Worm (Caenorhabditis elegans) whole organism, L3 larva: ENCODE measurements around the gene algn-3.

Source experiments
- ceh-28 ChIP-seq: fragments of 150-350 bp; optimal IDR thresholded peaks from 2 replicates; lab custom pipeline; 2014; ENCODE audit warnings: missing biosample characterization, missing genetic modification reagents, missing genetic modification characterization
- fkh-10 ChIP-seq: sonication (generic microtip); optimal IDR thresholded peaks from 2 replicates; lab custom pipeline; 2017; ENCODE audit warnings: missing biosample characterization, missing genetic modification reagents, missing genetic modification characterization
- lin-15B ChIP-seq: fragments of 150-350 bp; optimal IDR thresholded peaks from 2 replicates; lab custom pipeline; 2014; ENCODE audit warnings: missing biosample characterization, missing genetic modification characterization
- nhr-11 ChIP-seq: fragments of 150-350 bp; optimal IDR thresholded peaks from 2 replicates; lab custom pipeline; 2014; ENCODE audit warnings: missing biosample characterization, missing genetic modification characterization
- nhr-77 ChIP-seq: fragments of 150-350 bp; optimal IDR thresholded peaks from 2 replicates; lab custom pipeline; 2014; ENCODE audit warnings: missing biosample characterization, missing genetic modification characterization
- tbx-2 ChIP-seq: sonication (generic microtip); optimal IDR thresholded peaks from 2 replicates; lab custom pipeline; 2016; ENCODE audit warnings: mild to moderate bottlenecking, missing genetic modification characterization, missing compliant biosample characterization
- unc-39 ChIP-seq: sonication (generic microtip); optimal IDR thresholded peaks from 4 replicates; lab custom pipeline; 2017; ENCODE audit warnings: missing biosample characterization, missing genetic modification characterization
- ztf-11 ChIP-seq: fragments of 150-350 bp; optimal IDR thresholded peaks from 2 replicates; lab custom pipeline; 2014; ENCODE audit warnings: missing biosample characterization, missing genetic modification characterization

DNA sequence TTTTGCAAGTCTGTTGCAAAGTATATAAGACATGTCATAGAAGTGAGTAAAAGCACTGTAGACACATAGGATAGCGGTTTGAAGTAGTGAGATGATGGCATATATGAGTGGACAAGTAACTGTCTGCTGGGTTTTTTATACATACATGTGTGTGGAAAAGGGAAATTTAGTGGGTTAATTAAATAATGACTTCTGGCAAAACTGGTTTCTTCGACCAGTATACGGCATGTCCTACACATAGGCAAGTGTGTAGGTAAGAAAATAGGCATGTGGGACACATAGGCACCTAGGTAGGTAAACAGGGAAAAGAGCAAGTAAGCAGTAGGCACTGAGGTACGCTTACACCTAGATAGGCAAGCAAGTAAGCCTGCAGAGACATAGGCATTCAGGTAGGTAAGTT, 38.0 kb downstream of the algn-3 start, which contains the start of gene col-87:
- TF ChIP-seq ceh-28 (tag; lab: Kevin White, UChicago) (no peak), tbx-2 (no peak), nhr-77 (tag; lab: Kevin White, UChicago) (no peak), fkh-10 (no peak), lin-15B (tag; lab: Kevin White, UChicago) (no peak), nhr-11 (tag; lab: Kevin White, UChicago) (no peak), ztf-11 (tag; lab: Kevin White, UChicago) (no peak), unc-39 (no peak)
